Worm (Caenorhabditis elegans): Measurements from ENCODE around the gene ist-1.
A peak's percentile ranks its signal among the peaks of the same experiment; 100 is the strongest.

Gene ist-1

DNA sequence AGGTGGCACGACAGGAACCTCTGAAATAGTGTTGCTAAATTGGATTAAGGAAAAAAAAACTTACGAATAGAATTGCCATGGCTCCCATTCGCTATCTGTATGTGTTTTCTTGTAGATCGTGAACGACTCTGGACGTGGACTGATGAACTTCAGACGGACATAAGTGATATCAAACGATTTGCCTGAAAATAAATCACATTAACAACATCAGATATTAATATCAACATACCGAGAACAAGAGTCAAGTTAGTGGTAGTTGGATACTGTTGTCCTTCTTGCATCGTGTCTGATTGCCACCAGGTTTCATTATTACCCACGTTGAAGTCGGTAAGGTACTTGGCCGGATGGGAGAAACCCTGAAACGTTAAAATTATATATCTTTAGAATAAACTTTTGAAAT, 23.2 kb downstream of the ist-1 start:
- TF ChIP-seq duxl-1 (tag; optimal IDR thresholded peaks at IDR 0.05; ENCODE audit: poor library complexity) = no peak
- TF ChIP-seq dmd-6 (GFP tag; IDR thresholded peaks at IDR 0.05) = no peak
- TF ChIP-seq mdt-29 (GFP tag; IDR thresholded peaks at IDR 0.05) = no peak
- TF ChIP-seq pha-4 (GFP tag; IDR thresholded peaks at IDR 0.05) = no peak
- TF ChIP-seq pha-4 (tag; optimal IDR thresholded peaks at IDR 0.05) = no peak
- TF ChIP-seq nhr-42 (GFP tag; IDR thresholded peaks at IDR 0.05) = no peak
- peak in 1 of 2 experiments; percentile 87 for TF ChIP-seq unc-62 (GFP tag; optimal IDR thresholded peaks at IDR 0.05 in 1 of 2)
- TF ChIP-seq unc-62 (tag; optimal IDR thresholded peaks at IDR 0.05) = no peak

DNA sequence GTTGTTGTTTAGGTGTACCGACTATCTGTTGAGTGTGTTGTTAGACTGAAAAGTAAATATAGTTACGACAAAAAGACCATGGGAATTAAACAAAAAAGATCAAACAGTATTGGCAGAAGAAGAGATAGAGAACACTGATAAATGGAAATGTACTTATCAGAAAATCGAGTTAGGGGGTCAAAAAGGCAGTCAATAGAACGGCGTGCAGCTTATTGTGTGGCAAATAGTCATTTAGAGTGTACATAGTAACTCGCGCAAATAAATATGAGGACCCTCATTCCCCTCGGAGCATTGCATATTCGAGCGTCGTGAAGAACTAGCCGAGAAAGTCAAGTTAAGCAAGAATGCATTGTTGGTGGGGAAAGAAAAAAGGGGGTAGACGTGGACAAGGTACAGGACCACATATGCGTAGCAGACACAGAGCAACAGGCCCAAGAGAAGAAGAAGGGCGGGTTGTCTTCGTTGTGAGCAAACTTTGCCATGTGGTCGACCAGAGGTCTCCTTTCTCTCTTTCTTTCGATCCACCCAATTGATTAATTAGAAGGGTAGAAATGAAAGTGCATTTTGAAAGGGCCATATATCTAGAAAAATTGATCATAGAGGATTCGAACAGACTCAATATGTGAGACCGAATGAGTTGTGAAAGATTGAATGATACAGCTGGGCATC, 24.9 kb downstream of the ist-1 start, which contains the start of gene lam-2:
lam-2 (minus strand) TSS at position 51 of the 669 bp plus-strand sequence.
- no peak for TF ChIP-seq nhr-111 (GFP tag; optimal IDR thresholded peaks at IDR 0.05)
- no peak for TF ChIP-seq ceh-20 (GFP tag; IDR thresholded peaks at IDR 0.05)
- no peak for TF ChIP-seq ztf-11 (tag; optimal IDR thresholded peaks at IDR 0.05)
- no peak for TF ChIP-seq Y105C5A.15 (GFP tag; IDR thresholded peaks at IDR 0.05)
- TF ChIP-seq hmg-1.1 (GFP tag; IDR thresholded peaks at IDR 0.05) = no peak
- no peak for TF ChIP-seq mep-1 (tag; optimal IDR thresholded peaks at IDR 0.05)
- no peak for TF ChIP-seq nhr-48 (tag; optimal IDR thresholded peaks at IDR 0.05)
- TF ChIP-seq daf-19 (GFP tag; conservative IDR thresholded peaks at IDR 0.05) = no peak
- no peak for TF ChIP-seq T20F7.1 (GFP tag; optimal IDR thresholded peaks at IDR 0.05)
- no peak for TF ChIP-seq saeg-2 (GFP tag; IDR thresholded peaks at IDR 0.05)
- no peak for TF ChIP-seq spr-1 (tag; optimal IDR thresholded peaks at IDR 0.05)
- TF ChIP-seq gei-8 (GFP tag; optimal IDR thresholded peaks at IDR 0.05) = no peak
- TF ChIP-seq nhr-11 (tag; optimal IDR thresholded peaks at IDR 0.05) = no peak
- no peak for TF ChIP-seq dve-1 (tag; optimal IDR thresholded peaks at IDR 0.05; ENCODE audit: insufficient read depth)
- TF ChIP-seq dpl-1 (GFP tag; optimal IDR thresholded peaks at IDR 0.05) = no peak
- TF ChIP-seq D1046.2 (GFP tag; IDR thresholded peaks at IDR 0.05) = no peak
- no peak for TF ChIP-seq lin-29 (GFP tag; IDR thresholded peaks at IDR 0.05)
- TF ChIP-seq snpc-4 (tag; optimal IDR thresholded peaks at IDR 0.05) = no peak
- TF ChIP-seq F26F4.8 (GFP tag; conservative IDR thresholded peaks at IDR 0.05) = no peak
- no peak for TF ChIP-seq zag-1 (tag; optimal IDR thresholded peaks at IDR 0.05)

DNA sequence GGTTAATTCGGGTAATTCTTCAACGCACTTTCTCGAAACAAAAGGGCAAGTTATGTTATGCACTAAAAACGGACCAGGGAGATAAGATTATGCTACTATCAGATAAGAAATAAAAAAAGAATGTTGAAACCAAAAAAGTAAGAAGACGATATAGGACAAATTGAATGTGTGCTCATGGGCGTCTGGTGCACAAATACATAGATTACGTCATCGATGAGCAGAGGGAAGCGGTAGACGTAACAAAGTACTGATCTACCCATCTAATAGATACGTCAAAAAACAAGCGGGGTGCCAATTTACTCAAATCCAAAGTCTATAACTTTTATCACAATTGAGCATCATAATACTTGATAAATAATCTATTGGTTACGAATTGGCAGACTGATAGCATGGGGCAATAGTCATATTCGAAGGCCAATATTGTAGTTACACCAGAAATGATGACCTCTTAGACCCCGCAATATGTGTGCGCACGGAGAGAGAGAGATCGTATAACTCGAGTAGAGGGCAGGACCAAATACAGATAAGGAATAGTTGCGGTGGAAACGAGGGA, 25.6 kb downstream of the ist-1 start:
- TF ChIP-seq unc-62 (GFP tag; optimal IDR thresholded peaks at IDR 0.05 in 1 of 2) (peak in 1 of 2 experiments; percentile 8), unc-62 (tag; optimal IDR thresholded peaks at IDR 0.05) (no peak), lin-13 (GFP tag; optimal IDR thresholded peaks at IDR 0.05) (no peak), T26A8.4 (GFP tag; IDR thresholded peaks at IDR 0.05) (no peak), zfp-3 (GFP tag; conservative IDR thresholded peaks at IDR 0.05) (no peak), aha-1 (tag) (peak; percentile 52), F44E2.7 (GFP tag; IDR thresholded peaks at IDR 0.05) (no peak)

DNA sequence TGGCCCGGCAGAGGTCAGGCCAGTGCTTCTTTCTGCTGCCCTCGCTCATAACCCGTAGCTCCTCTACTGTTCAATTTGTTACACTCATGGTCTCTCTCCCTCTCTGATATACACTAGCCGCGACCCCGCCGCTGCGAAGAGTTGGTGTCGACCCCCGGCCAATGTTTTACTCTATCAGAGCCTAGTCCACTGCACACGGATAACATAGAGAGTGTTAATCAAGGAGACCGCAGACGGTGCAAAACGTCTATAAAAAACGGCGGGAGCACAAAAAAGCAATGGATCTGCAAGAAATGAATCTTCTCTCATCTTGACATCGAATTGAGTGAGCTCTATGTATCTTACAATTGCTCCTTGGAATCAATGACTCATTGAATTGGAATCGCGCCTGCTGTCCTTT, 27.0 kb downstream of the ist-1 start:
- TF ChIP-seq aha-1 (tag) (peak; percentile 92), daf-16 (GFP tag; optimal IDR thresholded peaks at IDR 0.05) (peak in 1 of 2 experiments; percentile 4), daf-16 (tag; optimal IDR thresholded peaks at IDR 0.05) (no peak), ZK546.5 (tag; optimal IDR thresholded peaks at IDR 0.05) (no peak), hlh-11 (tag; optimal IDR thresholded peaks at IDR 0.05) (peak; percentile 43)

Measured in whole organism, L4 larva.